Fruit fly (Drosophila melanogaster) whole organism, pupa: ENCODE results near the gene CanA1.

Source experiments
- CG10348 ChIP-seq: fragments of 200-800 bp; sonication (Bioruptor generic); IDR thresholded peaks from 2 replicates; pipeline ENCODE4 v1.3.6; 2022; ENCODE audit warnings: missing biosample characterization, missing genetic modification characterization
- CG12605 ChIP-seq: fragments of 200-800 bp; sonication (Bioruptor generic); IDR thresholded peaks from 2 replicates; pipeline ENCODE4 v1.3.6; 2022; ENCODE audit warnings: missing biosample characterization, missing genetic modification characterization
- CG13204 ChIP-seq: fragments of 200-800 bp; sonication (Bioruptor generic); optimal IDR thresholded peaks from 2 replicates; lab custom pipeline; 2018; ENCODE audit warnings: missing biosample characterization, mild to moderate bottlenecking, missing genetic modification characterization, moderate library complexity
- CG14655 ChIP-seq: fragments of 200-800 bp; sonication (Bioruptor generic); optimal IDR thresholded peaks from 3 replicates; lab custom pipeline; 2017; ENCODE audit warnings: mild to moderate bottlenecking, missing biosample characterization, missing genetic modification reagents, missing genetic modification characterization
- CG15710 ChIP-seq: fragments of 200-800 bp; sonication (Bioruptor generic); optimal IDR thresholded peaks from 2 replicates; lab custom pipeline; 2018; ENCODE audit warnings: missing biosample characterization, mild to moderate bottlenecking, missing genetic modification characterization, moderate library complexity
- CG17806 ChIP-seq: fragments of 200-800 bp; sonication (Bioruptor generic); optimal IDR thresholded peaks from 2 replicates; lab custom pipeline; 2018; ENCODE audit warnings: missing biosample characterization, mild to moderate bottlenecking, missing genetic modification characterization, moderate library complexity
- CG32121 ChIP-seq: fragments of 200-800 bp; sonication (Bioruptor generic); IDR thresholded peaks from 2 replicates; pipeline ENCODE4 v1.3.6; 2022; ENCODE audit warnings: missing biosample characterization, missing genetic modification characterization
- CG34367 ChIP-seq: fragments of 200-800 bp; sonication (Bioruptor generic); optimal IDR thresholded peaks from 2 replicates; lab custom pipeline; 2018; ENCODE audit warnings: missing biosample characterization, mild to moderate bottlenecking, missing genetic modification characterization
- CG4496 ChIP-seq: fragments of 200-800 bp; sonication (Bioruptor generic); IDR thresholded peaks from 3 replicates; pipeline ENCODE4 v1.3.6; 2022; ENCODE audit warnings: missing biosample characterization, missing genetic modification characterization
- CG8159 ChIP-seq: fragments of 200-800 bp; sonication (Bioruptor generic); optimal IDR thresholded peaks from 3 replicates; lab custom pipeline; 2018; ENCODE audit warnings: missing biosample characterization, mild to moderate bottlenecking, missing genetic modification characterization, moderate library complexity
- CG8301 ChIP-seq: fragments of 200-800 bp; sonication (Bioruptor generic); optimal IDR thresholded peaks from 2 replicates; lab custom pipeline; 2018; ENCODE audit warnings: missing biosample characterization, mild to moderate bottlenecking, missing genetic modification characterization
- CG9948 ChIP-seq: fragments of 200-800 bp; sonication (Bioruptor generic); optimal IDR thresholded peaks from 2 replicates; lab custom pipeline; 2018; ENCODE audit warnings: missing biosample characterization, mild to moderate bottlenecking, missing genetic modification characterization, moderate library complexity
- D1 ChIP-seq: fragments of 200-800 bp; sonication (Bioruptor generic); optimal IDR thresholded peaks from 2 replicates; lab custom pipeline; 2018; ENCODE audit warnings: missing biosample characterization, mild to moderate bottlenecking, missing genetic modification characterization, moderate library complexity
- EcR ChIP-seq: fragments of 200-800 bp; sonication (Bioruptor generic); optimal IDR thresholded peaks from 3 replicates; lab custom pipeline; 2019; ENCODE audit warnings: missing biosample characterization, missing genetic modification characterization, mild to moderate bottlenecking, moderate library complexity, missing genetic modification reagents
- Ets98B ChIP-seq: fragments of 200-800 bp; sonication (Bioruptor generic); IDR thresholded peaks from 2 replicates; pipeline ENCODE4 v1.3.6; 2022; ENCODE audit warnings: missing biosample characterization, missing genetic modification characterization
- Pif1A ChIP-seq: fragments of 200-800 bp; sonication (Bioruptor generic); optimal IDR thresholded peaks from 3 replicates; lab custom pipeline; 2016; ENCODE audit warnings: missing biosample characterization, missing genetic modification characterization
- Pif1B ChIP-seq: fragments of 200-800 bp; sonication (Bioruptor generic); optimal IDR thresholded peaks from 3 replicates; lab custom pipeline; 2016; ENCODE audit warnings: missing biosample characterization, missing genetic modification characterization
- Snoo ChIP-seq: fragments of 200-800 bp; sonication (Bioruptor generic); optimal IDR thresholded peaks from 3 replicates; lab custom pipeline; 2017; ENCODE audit warnings: missing biosample characterization, mild to moderate bottlenecking, missing genetic modification characterization, inconsistent platforms
- fd96Ca ChIP-seq: fragments of 200-800 bp; sonication (Bioruptor generic); IDR thresholded peaks from 3 replicates; pipeline ENCODE4 v1.3.6; 2022; ENCODE audit warnings: missing biosample characterization, missing genetic modification characterization
- gl ChIP-seq: fragments of 200-800 bp; sonication (Bioruptor generic); optimal IDR thresholded peaks from 2 replicates; lab custom pipeline; 2018; ENCODE audit warnings: missing biosample characterization, mild to moderate bottlenecking, missing genetic modification characterization
- rn ChIP-seq: fragments of 200-800 bp; sonication (Bioruptor generic); IDR thresholded peaks from 2 replicates; pipeline ENCODE4 v1.3.6; 2022; ENCODE audit warnings: missing biosample characterization, missing genetic modification characterization

Gene CanA1

dm6 chr3R:31035046-31035445, 4.1 kb upstream of the CanA1 start, which contains the start of gene CG33773:
Gene CG33773, plus strand, starts transcription at chr3R:31035346.
- no peak for TF ChIP-seq Ets98B (GFP tag; lab: Robert Waterston, UW)
- no peak for TF ChIP-seq CG10348 (GFP tag; lab: Robert Waterston, UW)
- no peak for TF ChIP-seq CG15710 (tag; lab: Kevin White, UChicago)
- TF ChIP-seq Snoo (tag; lab: Kevin White, UChicago): no peak
- TF ChIP-seq CG9948 (tag; lab: Kevin White, UChicago): no peak
- no peak for TF ChIP-seq D1 (tag; lab: Kevin White, UChicago)

dm6 chr3R:31045005-31045404, 5.8 kb downstream of the CanA1 start, which contains the start of gene CG33920:
Gene CG33920, minus strand, starts transcription at chr3R:31045105.
- TF ChIP-seq CG34367 (tag; lab: Kevin White, UChicago) (no peak), EcR (GFP tag; lab: Kevin White, UChicago) (no peak), CG4496 (GFP tag; lab: Robert Waterston, UW) (no peak), gl (tag; lab: Kevin White, UChicago) (no peak), CG9948 (tag; lab: Kevin White, UChicago) (no peak), Ets98B (GFP tag; lab: Robert Waterston, UW) (no peak), CG8159 (tag; lab: Kevin White, UChicago) (no peak), CG15710 (tag; lab: Kevin White, UChicago) (no peak), rn (GFP tag; lab: Robert Waterston, UW) (no peak), CG12605 (GFP tag; lab: Robert Waterston, UW) (no peak), CG8301 (tag; lab: Kevin White, UChicago) (no peak), CG14655 (GFP tag; lab: Kevin White, UChicago) (no peak), Snoo (tag; lab: Kevin White, UChicago) (no peak), fd96Ca (no peak), D1 (tag; lab: Kevin White, UChicago) (no peak), CG13204 (no peak), CG17806 (no peak), Pif1A (GFP tag; lab: Kevin White, UChicago) (no peak)

- TF ChIP-seq CG4496 (GFP tag; lab: Robert Waterston, UW) (no peak), Ets98B (GFP tag; lab: Robert Waterston, UW) (no peak), CG13204 (no peak), CG10348 (GFP tag; lab: Robert Waterston, UW) (no peak), CG8301 (tag; lab: Kevin White, UChicago) (no peak), CG17806 (no peak), CG14655 (GFP tag; lab: Kevin White, UChicago) (no peak), D1 (tag; lab: Kevin White, UChicago) (no peak), CG15710 (tag; lab: Kevin White, UChicago) (no peak), CG34367 (tag; lab: Kevin White, UChicago) (no peak), CG12605 (GFP tag; lab: Robert Waterston, UW) (no peak), CG9948 (tag; lab: Kevin White, UChicago) (no peak), EcR (GFP tag; lab: Kevin White, UChicago) (no peak), CG32121 (GFP tag; lab: Robert Waterston, UW) (no peak), Snoo (tag; lab: Kevin White, UChicago) (no peak), fd96Ca (no peak), rn (GFP tag; lab: Robert Waterston, UW) (no peak), gl (tag; lab: Kevin White, UChicago) (no peak), Pif1A (GFP tag; lab: Kevin White, UChicago) (no peak), Pif1B (no peak)
- TF ChIP-seq, all 21 proteins: peak for 0
Observed at dm6 chr3R:31048629-31049028, 9.5 kb downstream of the CanA1 start, which contains the start of gene Alp4. Gene Alp4, plus strand, starts transcription at chr3R:31048929.

- TF ChIP-seq Pif1A (GFP tag; lab: Kevin White, UChicago) (no peak), CG34367 (tag; lab: Kevin White, UChicago) (no peak), Snoo (tag; lab: Kevin White, UChicago) (no peak), D1 (tag; lab: Kevin White, UChicago) (no peak), CG15710 (tag; lab: Kevin White, UChicago) (no peak), CG17806 (no peak), CG32121 (GFP tag; lab: Robert Waterston, UW) (no peak), CG10348 (GFP tag; lab: Robert Waterston, UW) (no peak), CG13204 (no peak), fd96Ca (no peak), Pif1B (no peak), CG8301 (tag; lab: Kevin White, UChicago) (no peak), CG9948 (tag; lab: Kevin White, UChicago) (no peak), Ets98B (GFP tag; lab: Robert Waterston, UW) (no peak; the same call in 1 of the 2 replicates), EcR (GFP tag; lab: Kevin White, UChicago) (no peak), gl (tag; lab: Kevin White, UChicago) (no peak), CG14655 (GFP tag; lab: Kevin White, UChicago) (no peak), CG4496 (GFP tag; lab: Robert Waterston, UW) (no peak), rn (GFP tag; lab: Robert Waterston, UW) (no peak)
Observed at dm6 chr3R:31053784-31054221, 14.6 kb downstream of the CanA1 start, which contains the start of gene Chchd3. Gene Chchd3, minus strand, starts transcription at chr3R:31053915.

- peak; percentile 84 for TF ChIP-seq CG8301 (tag; lab: Kevin White, UChicago)
- peak; percentile 4 for TF ChIP-seq D1 (tag; lab: Kevin White, UChicago)
- TF ChIP-seq CG4496 (GFP tag; lab: Robert Waterston, UW): peak; percentile 89; the same call in 2 of the 3 replicates
- peak; percentile 90 for TF ChIP-seq Snoo (tag; lab: Kevin White, UChicago)
- peak; percentile 84 for TF ChIP-seq CG17806
- peak; percentile 70 for TF ChIP-seq CG34367 (tag; lab: Kevin White, UChicago)
- TF ChIP-seq rn (GFP tag; lab: Robert Waterston, UW): 0 out of 2 replicates have a peak, but pooled peaks have one; percentile 56
- no peak for TF ChIP-seq CG13204
- TF ChIP-seq CG9948 (tag; lab: Kevin White, UChicago): peak; percentile 82
- peak; percentile 90 for TF ChIP-seq CG8159 (tag; lab: Kevin White, UChicago)
- no peak for TF ChIP-seq EcR (GFP tag; lab: Kevin White, UChicago)
- peak; percentile 56; the same call in 1 of the 2 replicates for TF ChIP-seq CG12605 (GFP tag; lab: Robert Waterston, UW)
- peak; percentile 41 for TF ChIP-seq gl (tag; lab: Kevin White, UChicago)
- peak; percentile 86 for TF ChIP-seq CG15710 (tag; lab: Kevin White, UChicago)
- TF ChIP-seq Pif1B: peak; percentile 78
- TF ChIP-seq CG10348 (GFP tag; lab: Robert Waterston, UW): no peak
- TF ChIP-seq Pif1A (GFP tag; lab: Kevin White, UChicago): no peak
- no peak for TF ChIP-seq fd96Ca
- TF ChIP-seq CG14655 (GFP tag; lab: Kevin White, UChicago): peak; percentile 85
- peak; percentile 83 for TF ChIP-seq Ets98B (GFP tag; lab: Robert Waterston, UW)
- TF ChIP-seq CG32121 (GFP tag; lab: Robert Waterston, UW): peak; percentile 81
Observed at dm6 chr3R:31059036-31059806, 20.0 kb downstream of the CanA1 start.
